Fruit fly (Drosophila melanogaster) whole organism, wandering third instar larva: ENCODE data around the gene CG13251.

ENCODE experiments used
- Abd-B ChIP-seq: fragments of >200 bp; optimal IDR thresholded peaks from 2 replicates; lab custom pipeline; 2017; ENCODE audit warnings: missing biosample characterization, missing genetic modification characterization
- CG9705 ChIP-seq: fragments of 200-800 bp; sonication (Bioruptor generic); optimal IDR thresholded peaks from 2 replicates; lab custom pipeline; 2018; ENCODE audit warnings: missing biosample characterization, mild to moderate bottlenecking, missing genetic modification characterization
- Dfd ChIP-seq: fragments of >200 bp; optimal IDR thresholded peaks from 2 replicates; lab custom pipeline; 2017; ENCODE audit warnings: missing biosample characterization, missing genetic modification characterization
- Dif ChIP-seq: fragments of 200-275, 200-300 bp; sonication (Bioruptor generic); optimal IDR thresholded peaks from 2 replicates; lab custom pipeline; 2018; ENCODE audit warnings: missing biosample characterization, missing genetic modification characterization; ENCODE audit not compliant: partially characterized antibody
- GATAd ChIP-seq: sonication (Bioruptor generic); optimal IDR thresholded peaks from 2 replicates; lab custom pipeline; 2016; ENCODE audit warnings: missing biosample characterization, missing genetic modification characterization
- HLH106 ChIP-seq: fragments of 200-800 bp; optimal IDR thresholded peaks from 3 replicates; lab custom pipeline; 2019; ENCODE audit warnings: missing biosample characterization, mild to moderate bottlenecking, missing genetic modification characterization, moderate library complexity
- Hnf4 ChIP-seq: fragments of 200-800 bp; sonication (Bioruptor generic); optimal IDR thresholded peaks from 2 replicates; lab custom pipeline; 2016; ENCODE audit warnings: missing biosample characterization, mild to moderate bottlenecking, missing genetic modification characterization
- Hr78 ChIP-seq: fragments of >200 bp; optimal IDR thresholded peaks from 2 replicates; lab custom pipeline; 2017; ENCODE audit warnings: missing biosample characterization, missing genetic modification characterization
- Hr83 ChIP-seq: fragments of 200-300 bp; sonication (Bioruptor generic); optimal IDR thresholded peaks from 2 replicates; lab custom pipeline; 2016; ENCODE audit warnings: missing biosample characterization, mild to moderate bottlenecking, missing genetic modification characterization, moderate library complexity; ENCODE audit not compliant: poor library complexity, severe bottlenecking
- Jra ChIP-seq: sonication (Bioruptor generic); optimal IDR thresholded peaks from 2 replicates; lab custom pipeline; 2016; ENCODE audit warnings: missing biosample characterization, missing genetic modification characterization
- Mio ChIP-seq: sonication (Bioruptor generic); optimal IDR thresholded peaks from 2 replicates; lab custom pipeline; 2016; ENCODE audit warnings: missing biosample characterization, missing genetic modification characterization
- Myc ChIP-seq: fragments of >200 bp; optimal IDR thresholded peaks from 2 replicates; lab custom pipeline; 2017
- N ChIP-seq: fragments of >200 bp; optimal IDR thresholded peaks from 2 replicates; lab custom pipeline; 2018; ENCODE audit warnings: missing biosample characterization, missing external identifiers, missing genetic modification characterization
- OdsH ChIP-seq: fragments of 200-800 bp; sonication (Bioruptor generic); optimal IDR thresholded peaks from 2 replicates; lab custom pipeline; 2016; ENCODE audit warnings: missing biosample characterization, mild to moderate bottlenecking, missing genetic modification characterization
- Rel ChIP-seq, 2 experiments: fragments of 200-800 bp; sonication (Bioruptor generic) in 1 of 2; optimal IDR thresholded peaks; 2 replicates in 1 of 2; 3 replicates in 1 of 2; lab custom pipeline; 2016 to 2019; ENCODE audit warnings: mild to moderate bottlenecking in 2 of 2, missing biosample characterization in 2 of 2, missing genetic modification characterization in 2 of 2, moderate library complexity in 1 of 2
- Sp1 ChIP-seq: fragments of 200-800 bp; sonication (Bioruptor generic); optimal IDR thresholded peaks from 3 replicates; lab custom pipeline; 2019; ENCODE audit warnings: missing biosample characterization, mild to moderate bottlenecking, missing genetic modification characterization, moderate library complexity
- Vsx2 ChIP-seq: fragments of 200-300, 225-300 bp; sonication (Bioruptor generic); optimal IDR thresholded peaks from 2 replicates; lab custom pipeline; 2018; ENCODE audit warnings: missing biosample characterization, missing genetic modification characterization; ENCODE audit not compliant: partially characterized antibody
- brk ChIP-seq: fragments of 200-800 bp; sonication (Bioruptor generic); optimal IDR thresholded peaks from 2 replicates; lab custom pipeline; 2016; ENCODE audit warnings: missing biosample characterization, mild to moderate bottlenecking, missing genetic modification characterization
- dl ChIP-seq, 2 experiments: fragments of 175-275, 200-275 bp in 1 of 2; fragments of 200-275 bp in 1 of 2; sonication (Bioruptor generic); optimal IDR thresholded peaks; lab custom pipeline; 2018; ENCODE audit warnings: mild to moderate bottlenecking in 2 of 2, missing biosample characterization in 2 of 2, missing genetic modification characterization in 2 of 2, moderate library complexity in 2 of 2; ENCODE audit not compliant: partially characterized antibody in 2 of 2, insufficient read depth in 1 of 2
- dmrt93B ChIP-seq: fragments of 200-800 bp; sonication (Bioruptor generic); optimal IDR thresholded peaks from 2 replicates; lab custom pipeline; 2018; ENCODE audit warnings: missing biosample characterization, mild to moderate bottlenecking, missing genetic modification characterization
- dsf ChIP-seq: sonication (Bioruptor generic); optimal IDR thresholded peaks from 2 replicates; lab custom pipeline; 2016; ENCODE audit warnings: missing biosample characterization, missing genetic modification characterization, borderline replicate concordance
- ey ChIP-seq: fragments of 200-800 bp; sonication (Bioruptor generic); optimal IDR thresholded peaks from 2 replicates; lab custom pipeline; 2016; ENCODE audit warnings: missing biosample characterization, missing genetic modification characterization
- foxo ChIP-seq, 2 experiments: fragments of 200-800 bp; sonication (Bioruptor generic); optimal IDR thresholded peaks; 2 replicates in 1 of 2; 3 replicates in 1 of 2; lab custom pipeline; 2016 to 2017; ENCODE audit warnings: missing biosample characterization in 2 of 2, missing genetic modification characterization in 2 of 2
- fru ChIP-seq: fragments of 200-800 bp; sonication (Bioruptor generic); optimal IDR thresholded peaks from 3 replicates; lab custom pipeline; 2016; ENCODE audit warnings: missing biosample characterization, mild to moderate bottlenecking, missing genetic modification characterization
- lola ChIP-seq: fragments of >200 bp; optimal IDR thresholded peaks from 2 replicates; lab custom pipeline; 2017; ENCODE audit warnings: missing biosample characterization, missing genetic modification characterization
- pan ChIP-seq: fragments of >200 bp; optimal IDR thresholded peaks from 2 replicates; lab custom pipeline; 2017
- psq ChIP-seq: fragments of 200-800 bp; sonication (Bioruptor generic); optimal IDR thresholded peaks from 3 replicates; lab custom pipeline; 2017; ENCODE audit warnings: missing biosample characterization, mild to moderate bottlenecking, missing genetic modification characterization, moderate library complexity
- rgr ChIP-seq: fragments of 200-800 bp; sonication (Bioruptor generic); optimal IDR thresholded peaks from 3 replicates; lab custom pipeline; 2016; ENCODE audit warnings: missing biosample characterization, mild to moderate bottlenecking, missing genetic modification characterization
- sage ChIP-seq: fragments of 200-800 bp; sonication (Bioruptor generic); optimal IDR thresholded peaks from 2 replicates; lab custom pipeline; 2016; ENCODE audit warnings: missing biosample characterization, mild to moderate bottlenecking, missing genetic modification characterization
- sv ChIP-seq: fragments of 200-800 bp; sonication (Bioruptor generic); optimal IDR thresholded peaks from 3 replicates; lab custom pipeline; 2016; ENCODE audit warnings: missing biosample characterization, missing genetic modification characterization
- tai ChIP-seq: sonication (Bioruptor generic); optimal IDR thresholded peaks from 2 replicates; lab custom pipeline; 2016; ENCODE audit warnings: missing biosample characterization, missing genetic modification characterization
- usp ChIP-seq: fragments of >200 bp; optimal IDR thresholded peaks from 2 replicates; lab custom pipeline; 2017; ENCODE audit warnings: missing biosample characterization, missing genetic modification characterization
- woc ChIP-seq: sonication (Bioruptor generic); optimal IDR thresholded peaks from 2 replicates; lab custom pipeline; 2016; ENCODE audit warnings: missing biosample characterization, mild to moderate bottlenecking, missing genetic modification characterization

The CG13251 gene

dm6 chr3L:20667408-20667807 is 30.4 kb downstream of the CG13251 start:
- TF ChIP-seq Abd-B = no peak
- no peak for TF ChIP-seq psq (GFP tag; lab: Kevin White, UChicago)
- no peak for TF ChIP-seq pan
- no peak for TF ChIP-seq lola (GFP tag; lab: Kevin White, UChicago)
- no peak for TF ChIP-seq Rel (GFP tag; optimal IDR thresholded peaks at IDR 0.05; lab: Kevin White, UChicago)
- no peak for TF ChIP-seq Rel (tag; optimal IDR thresholded peaks at IDR 0.05; lab: Kevin White, UChicago)
- TF ChIP-seq dsf (GFP tag; lab: Kevin White, UChicago) = no peak
- no peak for TF ChIP-seq HLH106
- no peak for TF ChIP-seq CG9705 (GFP tag; lab: Kevin White, UChicago)
- no peak for TF ChIP-seq Jra (GFP tag; lab: Kevin White, UChicago)
- no peak for TF ChIP-seq sv (GFP tag; lab: Kevin White, UChicago)
- TF ChIP-seq Hnf4 (GFP tag; lab: Kevin White, UChicago) = no peak
- TF ChIP-seq Myc (lab: Kevin White, UChicago) = no peak
- no peak for TF ChIP-seq usp (GFP tag; lab: Kevin White, UChicago)
- TF ChIP-seq tai (GFP tag; lab: Kevin White, UChicago) = no peak
- TF ChIP-seq ey (GFP tag; lab: Kevin White, UChicago) = no peak
- no peak for TF ChIP-seq Dif (GFP tag; lab: Kevin White, UChicago)
- TF ChIP-seq rgr (GFP tag; lab: Kevin White, UChicago) = no peak
- TF ChIP-seq foxo (GFP tag; optimal IDR thresholded peaks at IDR 0.05; lab: Kevin White, UChicago) = no peak
- no peak for TF ChIP-seq dl (GFP tag; optimal IDR thresholded peaks at IDR 0.05; lab: Kevin White, UChicago; ENCODE audit: insufficient read depth in 1 of 2, partially characterized antibody in 2 of 2)

- no peak for TF ChIP-seq Mio (GFP tag; lab: Kevin White, UChicago)
Measured at dm6 chr3L:20671659-20672058, 34.7 kb downstream of the CG13251 start.

dm6 chr3L:20672364-20672763 is 35.4 kb downstream of the CG13251 start:
- TF ChIP-seq N = no peak
- no peak for TF ChIP-seq dmrt93B (GFP tag; lab: Kevin White, UChicago)
- TF ChIP-seq Rel (GFP tag; optimal IDR thresholded peaks at IDR 0.05; lab: Kevin White, UChicago) = no peak
- TF ChIP-seq Rel (tag; optimal IDR thresholded peaks at IDR 0.05; lab: Kevin White, UChicago) = no peak
- TF ChIP-seq Vsx2 = no peak
- TF ChIP-seq Mio (GFP tag; lab: Kevin White, UChicago) = no peak
- TF ChIP-seq rgr (GFP tag; lab: Kevin White, UChicago) = no peak
- TF ChIP-seq Hr78 (GFP tag; lab: Kevin White, UChicago) = no peak
- no peak for TF ChIP-seq CG9705 (GFP tag; lab: Kevin White, UChicago)
- TF ChIP-seq pan = no peak
- TF ChIP-seq GATAd = no peak
- TF ChIP-seq dsf (GFP tag; lab: Kevin White, UChicago) = no peak
- TF ChIP-seq fru (GFP tag; lab: Kevin White, UChicago) = no peak
- TF ChIP-seq Hnf4 (GFP tag; lab: Kevin White, UChicago) = no peak
- no peak for TF ChIP-seq woc (GFP tag; lab: Kevin White, UChicago)
- TF ChIP-seq usp (GFP tag; lab: Kevin White, UChicago) = no peak
- no peak for TF ChIP-seq brk (GFP tag; lab: Kevin White, UChicago)
- no peak for TF ChIP-seq HLH106
- no peak for TF ChIP-seq sv (GFP tag; lab: Kevin White, UChicago)
- no peak for TF ChIP-seq Myc (lab: Kevin White, UChicago)

- TF ChIP-seq Sp1 (GFP tag; lab: Kevin White, UChicago) (no peak), usp (GFP tag; lab: Kevin White, UChicago) (no peak), rgr (GFP tag; lab: Kevin White, UChicago) (no peak), Rel (GFP tag; optimal IDR thresholded peaks at IDR 0.05; lab: Kevin White, UChicago) (no peak), Rel (tag; optimal IDR thresholded peaks at IDR 0.05; lab: Kevin White, UChicago) (no peak), pan (no peak), fru (GFP tag; lab: Kevin White, UChicago) (no peak), Mio (GFP tag; lab: Kevin White, UChicago) (no peak), Vsx2 (no peak)
Measured at dm6 chr3L:20673870-20674269, 36.9 kb downstream of the CG13251 start.

dm6 chr3L:20676468-20676867 is 39.5 kb downstream of the CG13251 start:
- TF ChIP-seq lola (GFP tag; lab: Kevin White, UChicago) (no peak), brk (GFP tag; lab: Kevin White, UChicago) (no peak), HLH106 (no peak), psq (GFP tag; lab: Kevin White, UChicago) (no peak), Abd-B (no peak), woc (GFP tag; lab: Kevin White, UChicago) (no peak), dmrt93B (GFP tag; lab: Kevin White, UChicago) (no peak), foxo (GFP tag; optimal IDR thresholded peaks at IDR 0.05; lab: Kevin White, UChicago) (no peak), Dfd (GFP tag; lab: Kevin White, UChicago) (no peak), tai (GFP tag; lab: Kevin White, UChicago) (no peak), Hr83 (GFP tag; lab: Kevin White, UChicago) (no peak), N (no peak), Rel (GFP tag; optimal IDR thresholded peaks at IDR 0.05; lab: Kevin White, UChicago) (no peak), Rel (tag; optimal IDR thresholded peaks at IDR 0.05; lab: Kevin White, UChicago) (no peak), sage (GFP tag; lab: Kevin White, UChicago) (no peak), OdsH (no peak), Myc (lab: Kevin White, UChicago) (no peak), ey (GFP tag; lab: Kevin White, UChicago) (no peak), fru (GFP tag; lab: Kevin White, UChicago) (no peak), pan (no peak)
- TF ChIP-seq, all 38 proteins: peak for 0
